Fruit fly (Drosophila melanogaster): ENCODE data around the gene CG31909.

Gene CG31909

dm6 chr2L:7240311-7240710, 17.0 kb upstream of the CG31909 start (continued):
- TF ChIP-seq Dad (GFP tag; optimal IDR thresholded peaks at IDR 0.05) (no peak), dan (GFP tag; IDR thresholded peaks at IDR 0.05) (no peak), Atf6 (GFP tag; IDR thresholded peaks at IDR 0.05) (0 out of 2 replicates have a peak, but pooled peaks have one; percentile 30), Sin3A (optimal IDR thresholded peaks at IDR 0.05) (no peak), CG11696 (GFP tag; IDR thresholded peaks at IDR 0.05) (peak; percentile 29; the same call in 1 of the 2 replicates), ap (GFP tag; IDR thresholded peaks at IDR 0.05) (no peak), amos (GFP tag; IDR thresholded peaks at IDR 0.05; ENCODE audit: partially characterized antibody) (peak; percentile 25; the same call in 1 of the 2 replicates), pnt (GFP tag; optimal IDR thresholded peaks at IDR 0.05) (no peak), Gug (GFP tag; IDR thresholded peaks at IDR 0.05) (no peak), CG6272 (GFP tag; IDR thresholded peaks at IDR 0.05) (no peak), CG18262 (tag; optimal IDR thresholded peaks at IDR 0.05) (no peak), CG17359 (tag; optimal IDR thresholded peaks at IDR 0.05) (no peak), CG34224 (GFP tag; IDR thresholded peaks at IDR 0.05; ENCODE audit: partially characterized antibody) (no peak), CG13296 (GFP tag; optimal IDR thresholded peaks at IDR 0.05) (no peak), gt (GFP tag; IDR thresholded peaks at IDR 0.05) (no peak), inv (GFP tag; IDR thresholded peaks at IDR 0.05; ENCODE audit: partially characterized antibody) (no peak), CG32767 (GFP tag; IDR thresholded peaks at IDR 0.05) (no peak), CG31224 (GFP tag; IDR thresholded peaks at IDR 0.05) (no peak), twi (tag; optimal IDR thresholded peaks at IDR 0.05) (no peak), CG15514 (GFP tag; optimal IDR thresholded peaks at IDR 0.05) (no peak), Kr (GFP tag; optimal IDR thresholded peaks at IDR 0.05) (no peak), zen2 (GFP tag; IDR thresholded peaks at IDR 0.05; ENCODE audit: partially characterized antibody) (no peak), nom (GFP tag; optimal IDR thresholded peaks at IDR 0.05) (no peak), Hmr (GFP tag; optimal IDR thresholded peaks at IDR 0.05) (no peak), CG8765 (GFP tag; IDR thresholded peaks at IDR 0.05) (no peak), pita (GFP tag; optimal IDR thresholded peaks at IDR 0.05) (no peak), gro (GFP tag; optimal IDR thresholded peaks at IDR 0.05) (peak; percentile 52), sima (GFP tag; optimal IDR thresholded peaks at IDR 0.05) (no peak), CG17385 (GFP tag; optimal IDR thresholded peaks at IDR 0.05) (no peak), ind (GFP tag; optimal IDR thresholded peaks at IDR 0.05) (no peak), Hsf (GFP tag; optimal IDR thresholded peaks at IDR 0.05) (no peak), CG12299 (tag; optimal IDR thresholded peaks at IDR 0.05) (no peak), CG9797 (GFP tag; optimal IDR thresholded peaks at IDR 0.05) (no peak), CG34376 (GFP tag; optimal IDR thresholded peaks at IDR 0.05) (peak; percentile 88), Nf-YB (GFP tag; optimal IDR thresholded peaks at IDR 0.05) (no peak), Dip3 (GFP tag; optimal IDR thresholded peaks at IDR 0.05) (no peak), MESR4 (GFP tag; optimal IDR thresholded peaks at IDR 0.05) (no peak), ab (GFP tag; optimal IDR thresholded peaks at IDR 0.05) (no peak), CG9727 (GFP tag; optimal IDR thresholded peaks at IDR 0.05) (no peak), kay (GFP tag; optimal IDR thresholded peaks at IDR 0.05) (no peak), ac (GFP tag; optimal IDR thresholded peaks at IDR 0.05) (no peak), CG42726 (GFP tag; IDR thresholded peaks at IDR 0.05; ENCODE audit: partially characterized antibody) (0 out of 2 replicates have a peak, but pooled peaks have one; percentile 17), Bgb (GFP tag; IDR thresholded peaks at IDR 0.05; ENCODE audit: partially characterized antibody) (peak; percentile 36; the same call in 1 of the 2 replicates), CG2678 (tag; optimal IDR thresholded peaks at IDR 0.05) (no peak), Nf-YA (GFP tag; IDR thresholded peaks at IDR 0.05) (no peak), Dref (GFP tag; IDR thresholded peaks at IDR 0.05) (no peak), emc (GFP tag; optimal IDR thresholded peaks at IDR 0.05) (no peak), CG8089 (GFP tag; optimal IDR thresholded peaks at IDR 0.05) (no peak), CG3407 (GFP tag; optimal IDR thresholded peaks at IDR 0.05) (no peak), peb (GFP tag; IDR thresholded peaks at IDR 0.05) (no peak), vvl (GFP tag; IDR thresholded peaks at IDR 0.05) (no peak), CG7928 (GFP tag; optimal IDR thresholded peaks at IDR 0.05) (no peak)
